Worm (Caenorhabditis elegans) whole organism, mixed stage, embryonic: Measurements from ENCODE around the gene T09B9.3.

Experiments
- M03D4.4 ChIP-seq: sonication (generic microtip); optimal IDR thresholded peaks from 2 replicates; lab custom pipeline; 2017; ENCODE audit warnings: mild to moderate bottlenecking, missing genetic modification characterization, missing compliant biosample characterization
- bed-3 ChIP-seq: fragments of 200-800 bp; sonication (Bioruptor generic); optimal IDR thresholded peaks from 3 replicates; lab custom pipeline; 2018; ENCODE audit warnings: mild to moderate bottlenecking, missing genetic modification characterization, moderate library complexity, missing compliant biosample characterization
- blmp-1 ChIP-seq: fragments of 150-350 bp; optimal IDR thresholded peaks from 2 replicates; lab custom pipeline; 2014; ENCODE audit warnings: missing biosample characterization, missing genetic modification characterization
- ceh-43 ChIP-seq: fragments of 200-800 bp; sonication (Bioruptor generic); optimal IDR thresholded peaks from 2 replicates; lab custom pipeline; 2018; ENCODE audit warnings: mild to moderate bottlenecking, missing genetic modification characterization, moderate library complexity, missing compliant biosample characterization
- ceh-83 ChIP-seq: fragments of 200-800 bp; sonication (Bioruptor generic); optimal IDR thresholded peaks from 2 replicates; lab custom pipeline; 2018; ENCODE audit warnings: mild to moderate bottlenecking, missing genetic modification characterization, missing compliant biosample characterization
- ces-1 ChIP-seq: fragments of 150-350 bp; optimal IDR thresholded peaks from 2 replicates; lab custom pipeline; 2014; ENCODE audit warnings: missing biosample characterization, missing genetic modification reagents, missing genetic modification characterization
- cnd-1 ChIP-seq: fragments of 200-800 bp; sonication (Bioruptor generic); optimal IDR thresholded peaks from 2 replicates; lab custom pipeline; 2018; ENCODE audit warnings: mild to moderate bottlenecking, missing genetic modification characterization, missing compliant biosample characterization
- drap-1 ChIP-seq: fragments of 200-800 bp; sonication (Bioruptor generic); optimal IDR thresholded peaks from 3 replicates; lab custom pipeline; 2018; ENCODE audit warnings: mild to moderate bottlenecking, missing genetic modification characterization, missing compliant biosample characterization
- elt-1 ChIP-seq: sonication (generic microtip); optimal IDR thresholded peaks from 2 replicates; lab custom pipeline; 2017; ENCODE audit warnings: missing genetic modification characterization, mild to moderate bottlenecking, missing compliant biosample characterization, antibody characterized with exemption, moderate library complexity, borderline replicate concordance; ENCODE audit not compliant: insufficient read depth
- elt-3 ChIP-seq: fragments of 150-350 bp; optimal IDR thresholded peaks from 2 replicates; lab custom pipeline; 2014; ENCODE audit warnings: missing biosample characterization, missing genetic modification characterization
- flh-1 ChIP-seq: fragments of 200-800 bp; sonication (Bioruptor generic); optimal IDR thresholded peaks from 2 replicates; lab custom pipeline; 2018; ENCODE audit warnings: mild to moderate bottlenecking, missing genetic modification characterization, moderate library complexity, missing compliant biosample characterization
- ham-2 ChIP-seq: fragments of 200-800 bp; sonication (Bioruptor generic); optimal IDR thresholded peaks from 2 replicates; lab custom pipeline; 2018; ENCODE audit warnings: mild to moderate bottlenecking, missing genetic modification characterization, missing compliant biosample characterization
- hlh-1 ChIP-seq: fragments of 150-350 bp; optimal IDR thresholded peaks from 2 replicates; lab custom pipeline; 2014; ENCODE audit warnings: missing biosample characterization, missing genetic modification reagents, missing genetic modification characterization
- lin-32 ChIP-seq: fragments of 200-800 bp; sonication (Bioruptor generic); optimal IDR thresholded peaks from 2 replicates; lab custom pipeline; 2018; ENCODE audit warnings: mild to moderate bottlenecking, missing genetic modification characterization, missing compliant biosample characterization
- lsy-2 ChIP-seq: fragments of 150-350 bp; optimal IDR thresholded peaks from 2 replicates; lab custom pipeline; 2014; ENCODE audit warnings: missing biosample characterization, missing genetic modification characterization
- mep-1 ChIP-seq: fragments of 150-350 bp; optimal IDR thresholded peaks from 2 replicates; lab custom pipeline; 2017; ENCODE audit warnings: missing biosample characterization, missing genetic modification reagents, missing genetic modification characterization, inconsistent platforms
- mls-2 ChIP-seq: sonication (generic microtip); optimal IDR thresholded peaks from 2 replicates; lab custom pipeline; 2016; ENCODE audit warnings: mild to moderate bottlenecking, missing genetic modification characterization, moderate library complexity, missing compliant biosample characterization
- nhr-12 ChIP-seq: fragments of 150-350 bp; optimal IDR thresholded peaks from 2 replicates; lab custom pipeline; 2014; ENCODE audit warnings: missing biosample characterization, missing genetic modification characterization
- nhr-2 ChIP-seq: fragments of 150-350 bp; optimal IDR thresholded peaks from 2 replicates; lab custom pipeline; 2014; ENCODE audit warnings: missing biosample characterization, missing genetic modification characterization
- nhr-237 ChIP-seq: fragments of 150-350 bp; optimal IDR thresholded peaks from 2 replicates; lab custom pipeline; 2014; ENCODE audit warnings: missing biosample characterization, missing genetic modification characterization
- nhr-76 ChIP-seq: sonication (generic microtip); optimal IDR thresholded peaks from 2 replicates; lab custom pipeline; 2017; ENCODE audit warnings: missing biosample characterization, missing genetic modification characterization
- pha-4 ChIP-seq: fragments of 150-350 bp; optimal IDR thresholded peaks from 2 replicates; lab custom pipeline; 2018; ENCODE audit warnings: missing biosample characterization, missing genetic modification reagents, missing genetic modification characterization
- sem-2 ChIP-seq: fragments of 200-800 bp; sonication (Bioruptor generic); optimal IDR thresholded peaks from 2 replicates; lab custom pipeline; 2018; ENCODE audit warnings: mild to moderate bottlenecking, missing genetic modification characterization, missing compliant biosample characterization
- snpc-4 ChIP-seq: fragments of 150-350 bp; optimal IDR thresholded peaks from 2 replicates; lab custom pipeline; 2014; ENCODE audit warnings: missing biosample characterization, missing genetic modification characterization
- sptf-1 ChIP-seq: sonication (generic microtip); optimal IDR thresholded peaks from 2 replicates; lab custom pipeline; 2017; ENCODE audit warnings: mild to moderate bottlenecking, missing genetic modification characterization, moderate library complexity, missing compliant biosample characterization
- unc-120 ChIP-seq: sonication (generic microtip); optimal IDR thresholded peaks from 2 replicates; lab custom pipeline; 2017; ENCODE audit warnings: missing genetic modification characterization, missing compliant biosample characterization; ENCODE audit not compliant: poor library complexity, severe bottlenecking
- unc-39 ChIP-seq: fragments of 150-350 bp; optimal IDR thresholded peaks from 2 replicates; lab custom pipeline; 2014; ENCODE audit warnings: missing biosample characterization, missing genetic modification characterization
- unc-62 ChIP-seq: fragments of 150-350 bp; optimal IDR thresholded peaks from 2 replicates; lab custom pipeline; 2014; ENCODE audit warnings: missing biosample characterization, missing genetic modification reagents, missing genetic modification characterization
- ztf-11 ChIP-seq: fragments of 150-350 bp; optimal IDR thresholded peaks from 2 replicates; lab custom pipeline; 2014; ENCODE audit warnings: missing biosample characterization, missing genetic modification characterization

Gene T09B9.3

ce11 chrX:9737730-9738129 lies 23.4 kb downstream of the T09B9.3 start, which contains the start of gene F15G9.5:
F15G9.5 (minus strand) TSS chrX:9737888.
- TF ChIP-seq mls-2 (tag; lab: Kevin White, UChicago) (peak; percentile 31), hlh-1 (peak; percentile 46), pha-4 (tag; lab: Kevin White, UChicago) (no peak), unc-120 (peak; percentile 65), mep-1 (peak; percentile 11), M03D4.4 (tag; lab: Kevin White, UChicago) (peak; percentile 12), sptf-1 (tag; lab: Kevin White, UChicago) (peak; percentile 28), nhr-76 (no peak), ces-1 (GFP tag; lab: Kevin White, UChicago) (peak; percentile 35)

DNA sequence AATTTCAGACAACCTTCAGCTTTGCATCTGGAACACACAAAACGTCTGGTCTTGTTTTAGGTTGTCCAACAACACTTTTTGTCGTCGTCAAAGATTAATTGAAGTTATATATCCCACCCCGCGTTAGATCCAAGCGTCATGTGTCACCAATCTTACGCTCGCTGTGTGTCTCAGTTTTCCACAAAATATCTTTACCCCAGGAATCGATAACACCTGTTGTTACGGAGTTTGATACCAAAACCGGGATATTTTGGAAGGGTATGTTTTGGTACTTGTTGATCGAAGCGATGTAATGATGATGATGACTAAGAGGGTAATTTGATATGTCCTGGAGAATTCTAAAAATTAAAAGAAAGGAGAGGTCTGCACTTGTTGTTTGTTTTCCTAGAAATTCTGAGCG lies 25.7 kb downstream of the T09B9.3 start:
- TF ChIP-seq sptf-1 (tag; lab: Kevin White, UChicago): no peak
- peak; percentile 98 for TF ChIP-seq hlh-1
- peak; percentile 5 for TF ChIP-seq unc-62 (GFP tag; lab: Kevin White, UChicago)
- TF ChIP-seq unc-120: peak; percentile 82
- TF ChIP-seq snpc-4 (tag; lab: Kevin White, UChicago): no peak

- TF ChIP-seq mls-2 (tag; lab: Kevin White, UChicago) (no peak), sem-2 (GFP tag; lab: Kevin White, UChicago) (no peak), blmp-1 (no peak), mep-1 (no peak), ham-2 (GFP tag; lab: Kevin White, UChicago) (no peak), ztf-11 (tag; lab: Kevin White, UChicago) (no peak), cnd-1 (tag; lab: Kevin White, UChicago) (no peak), M03D4.4 (tag; lab: Kevin White, UChicago) (no peak), hlh-1 (no peak), ces-1 (GFP tag; lab: Kevin White, UChicago) (no peak), flh-1 (no peak), unc-39 (tag; lab: Kevin White, UChicago) (no peak), bed-3 (GFP tag; lab: Kevin White, UChicago) (no peak), nhr-12 (tag; lab: Kevin White, UChicago) (no peak), elt-1 (tag; lab: Kevin White, UChicago) (no peak), elt-3 (tag; lab: Kevin White, UChicago) (no peak), nhr-2 (no peak)
Observed at ce11 chrX:9719070-9719469, 42.1 kb downstream of the T09B9.3 start.

DNA sequence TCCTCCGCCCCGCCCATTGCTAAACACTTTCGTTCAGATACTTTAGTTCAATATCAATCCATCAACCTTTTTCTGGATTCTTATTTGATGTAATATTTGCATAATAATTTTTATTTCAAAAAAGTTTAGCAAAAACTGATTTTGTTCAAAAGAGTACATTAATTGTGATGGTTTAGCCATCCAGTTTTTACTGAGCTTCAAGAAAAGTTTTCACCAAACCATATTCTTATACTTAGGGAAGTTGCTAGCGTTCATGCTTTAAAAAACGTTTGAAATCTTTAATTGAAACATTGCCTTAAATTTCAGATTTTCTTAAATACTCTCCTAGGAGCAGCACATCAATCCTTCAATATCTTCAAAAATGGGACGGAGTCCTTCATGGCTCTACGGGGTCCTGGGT lies 43.9 kb downstream of the T09B9.3 start, which contains the start of gene him-4:
Gene him-4, plus strand, starts transcription at position 301 of the 400 bp plus-strand sequence.
- TF ChIP-seq flh-1: no peak
- TF ChIP-seq unc-39 (tag; lab: Kevin White, UChicago): no peak
- no peak for TF ChIP-seq nhr-237
- no peak for TF ChIP-seq sem-2 (GFP tag; lab: Kevin White, UChicago)
- TF ChIP-seq pha-4 (tag; lab: Kevin White, UChicago): no peak
- TF ChIP-seq, all 35 proteins: peak for 0

DNA sequence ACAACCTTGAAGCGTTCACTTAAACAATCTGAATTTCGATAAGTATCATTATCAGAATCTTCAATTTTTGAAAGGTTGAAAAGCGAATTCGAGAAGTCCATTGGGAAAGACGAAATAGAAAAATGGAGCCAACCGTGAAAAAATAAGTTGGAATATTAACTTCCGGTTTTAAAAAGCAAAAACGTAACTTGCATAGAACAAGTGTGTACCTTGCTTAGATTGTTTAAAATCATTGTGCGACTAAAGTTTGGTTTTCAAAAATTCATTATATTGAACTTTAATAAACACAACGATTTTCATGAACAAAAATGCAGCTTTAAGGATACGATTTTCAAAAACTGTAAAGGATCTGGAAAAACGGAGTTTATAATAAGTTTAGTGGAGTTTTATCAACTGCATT lies 47.6 kb downstream of the T09B9.3 start, which contains the start of gene F15G9.2:
Gene F15G9.2, minus strand, starts transcription at position 101 of the 400 bp plus-strand sequence.
- no peak for TF ChIP-seq elt-1 (tag; lab: Kevin White, UChicago)
- TF ChIP-seq ceh-83 (GFP tag; lab: Kevin White, UChicago): no peak
- TF ChIP-seq ceh-43 (GFP tag; lab: Kevin White, UChicago): no peak
- no peak for TF ChIP-seq bed-3 (GFP tag; lab: Kevin White, UChicago)
- no peak for TF ChIP-seq sptf-1 (tag; lab: Kevin White, UChicago)
- TF ChIP-seq pha-4 (tag; lab: Kevin White, UChicago): no peak
- no peak for TF ChIP-seq drap-1 (GFP tag; lab: Kevin White, UChicago)
- no peak for TF ChIP-seq lsy-2 (tag; lab: Kevin White, UChicago)
- TF ChIP-seq cnd-1 (tag; lab: Kevin White, UChicago): no peak
- TF ChIP-seq snpc-4 (tag; lab: Kevin White, UChicago): no peak
- TF ChIP-seq, all 35 proteins: peak for 0

ce11 chrX:9709462-9709861 lies 51.7 kb downstream of the T09B9.3 start, which contains the start of gene F15G9.6:
F15G9.6 (plus strand) TSS chrX:9709762.
- no peak for TF ChIP-seq unc-62 (GFP tag; lab: Kevin White, UChicago)
- TF ChIP-seq blmp-1: no peak
- no peak for TF ChIP-seq nhr-76
- TF ChIP-seq lin-32 (GFP tag; lab: Kevin White, UChicago): no peak
- no peak for TF ChIP-seq ces-1 (GFP tag; lab: Kevin White, UChicago)
- TF ChIP-seq hlh-1: no peak
